Worm (Caenorhabditis elegans) whole organism, L4 larva: Measurements from ENCODE around the gene abu-15.

Source experiments
- F26F4.8 ChIP-seq: fragments of 200-800 bp; sonication (Bioruptor generic); conservative IDR thresholded peaks from 2 replicates; pipeline ENCODE4 v1.3.6; 2022; ENCODE audit warnings: missing genetic modification characterization, missing compliant biosample characterization
- F44E2.7 ChIP-seq: fragments of 200-800 bp; sonication (Bioruptor generic); IDR thresholded peaks from 2 replicates; pipeline ENCODE4 v2.1.2; 2022; ENCODE audit warnings: missing genetic modification characterization, missing compliant biosample characterization
- ZK546.5 ChIP-seq, 2 experiments: sonication (generic microtip); optimal IDR thresholded peaks; 2 replicates each; lab custom pipeline; 2017; ENCODE audit warnings: missing biosample characterization in 2 of 2, missing genetic modification characterization in 2 of 2
- ceh-20 ChIP-seq: fragments of 200-800 bp; sonication (Bioruptor generic); IDR thresholded peaks from 2 replicates; pipeline ENCODE4 v1.3.6; 2022; ENCODE audit warnings: missing genetic modification reagents, missing genetic modification characterization, missing compliant biosample characterization
- ceh-28 ChIP-seq: fragments of 150-350 bp; optimal IDR thresholded peaks from 2 replicates; lab custom pipeline; 2014; ENCODE audit warnings: missing biosample characterization, missing genetic modification reagents, missing genetic modification characterization
- ceh-62 ChIP-seq: sonication (generic microtip); optimal IDR thresholded peaks from 2 replicates; lab custom pipeline; 2017; ENCODE audit warnings: missing biosample characterization, missing genetic modification characterization
- cey-2 ChIP-seq: sonication (generic microtip); optimal IDR thresholded peaks from 3 replicates; lab custom pipeline; 2017; ENCODE audit warnings: missing genetic modification characterization, mild to moderate bottlenecking, missing compliant biosample characterization, antibody characterized with exemption, borderline replicate concordance; ENCODE audit not compliant: insufficient read depth
- daf-12 ChIP-seq: fragments of 150-350 bp; optimal IDR thresholded peaks from 2 replicates; lab custom pipeline; 2014; ENCODE audit warnings: missing biosample characterization, missing genetic modification reagents, missing genetic modification characterization
- daf-16 ChIP-seq, 3 experiments: sonication (generic microtip); optimal IDR thresholded peaks; 2 replicates each; lab custom pipeline; 2016 to 2017; ENCODE audit warnings: missing genetic modification characterization in 3 of 3, missing genetic modification reagents in 3 of 3, mild to moderate bottlenecking in 2 of 3, missing compliant biosample characterization in 2 of 3, missing biosample characterization in 1 of 3, moderate library complexity in 1 of 3
- dmd-6 ChIP-seq: fragments of 200-800 bp; sonication (Bioruptor generic); IDR thresholded peaks from 2 replicates; pipeline ENCODE4 v1.3.6; 2022; ENCODE audit warnings: missing genetic modification reagents, missing genetic modification characterization, missing compliant biosample characterization
- dmd-9 ChIP-seq: fragments of 200-800 bp; sonication (Bioruptor generic); IDR thresholded peaks from 2 replicates; pipeline ENCODE4 v1.3.6; 2022; ENCODE audit warnings: missing genetic modification reagents, missing genetic modification characterization, missing compliant biosample characterization
- dpl-1 ChIP-seq: fragments of 150-350 bp; optimal IDR thresholded peaks from 2 replicates; lab custom pipeline; 2014; ENCODE audit warnings: missing biosample characterization, missing genetic modification reagents, missing genetic modification characterization
- dve-1 ChIP-seq: sonication (generic microtip); optimal IDR thresholded peaks from 2 replicates; lab custom pipeline; 2017; ENCODE audit warnings: antibody characterized with exemption, mild to moderate bottlenecking, missing genetic modification characterization, missing compliant biosample characterization; ENCODE audit not compliant: insufficient read depth
- gei-8 ChIP-seq: fragments of 200-800 bp; sonication (Bioruptor generic); optimal IDR thresholded peaks from 2 replicates; lab custom pipeline; 2018; ENCODE audit warnings: mild to moderate bottlenecking, missing genetic modification characterization, missing compliant biosample characterization
- hlh-11 ChIP-seq: fragments of 200-800 bp; sonication (Bioruptor generic); optimal IDR thresholded peaks from 2 replicates; lab custom pipeline; 2018; ENCODE audit warnings: mild to moderate bottlenecking, missing genetic modification characterization, missing compliant biosample characterization
- hmg-1.1 ChIP-seq: fragments of 200-800 bp; sonication (Bioruptor generic); IDR thresholded peaks from 2 replicates; pipeline ENCODE4 v1.3.6; 2022; ENCODE audit warnings: missing genetic modification reagents, missing genetic modification characterization, missing compliant biosample characterization
- lim-7 ChIP-seq: fragments of 200-800 bp; sonication (Bioruptor generic); IDR thresholded peaks from 2 replicates; pipeline ENCODE4 v1.3.6; 2022; ENCODE audit warnings: missing genetic modification characterization, missing compliant biosample characterization
- lin-1 ChIP-seq: fragments of 200-800 bp; sonication (Bioruptor generic); IDR thresholded peaks from 2 replicates; pipeline ENCODE4 v1.3.6; 2022; ENCODE audit warnings: missing genetic modification reagents, missing genetic modification characterization, missing compliant biosample characterization
- lin-39 ChIP-seq: fragments of 150-350 bp; optimal IDR thresholded peaks from 2 replicates; lab custom pipeline; 2014; ENCODE audit warnings: missing biosample characterization, missing genetic modification reagents, missing genetic modification characterization
- lir-3 ChIP-seq: sonication (generic microtip); optimal IDR thresholded peaks from 2 replicates; lab custom pipeline; 2016; ENCODE audit warnings: mild to moderate bottlenecking, missing genetic modification characterization, missing compliant biosample characterization
- madf-5 ChIP-seq, 2 experiments: fragments of 200-800 bp; sonication (Bioruptor generic); IDR thresholded peaks; 2 replicates each; pipeline ENCODE4 v1.3.6; 2022; ENCODE audit warnings: missing compliant biosample characterization in 2 of 2, missing genetic modification characterization in 2 of 2
- madf-9 ChIP-seq: fragments of 200-800 bp; sonication (Bioruptor generic); conservative IDR thresholded peaks from 2 replicates; pipeline ENCODE4 v1.3.6; 2022; ENCODE audit warnings: missing genetic modification reagents, missing genetic modification characterization, missing compliant biosample characterization
- mes-2 ChIP-seq: sonication (generic microtip); optimal IDR thresholded peaks from 2 replicates; lab custom pipeline; 2016; ENCODE audit warnings: missing genotype, mild to moderate bottlenecking, missing genetic modification characterization, missing compliant biosample characterization; ENCODE audit not compliant: poor library complexity, severe bottlenecking
- nhr-102 ChIP-seq: sonication (generic microtip); optimal IDR thresholded peaks from 2 replicates; lab custom pipeline; 2016; ENCODE audit warnings: mild to moderate bottlenecking, missing genetic modification characterization, moderate library complexity, missing compliant biosample characterization
- nhr-11 ChIP-seq: fragments of 150-350 bp; optimal IDR thresholded peaks from 2 replicates; lab custom pipeline; 2014; ENCODE audit warnings: missing biosample characterization, missing genetic modification characterization
- nhr-28 ChIP-seq: fragments of 150-350 bp; optimal IDR thresholded peaks from 2 replicates; lab custom pipeline; 2014; ENCODE audit warnings: missing biosample characterization, missing genetic modification characterization
- nhr-41 ChIP-seq: fragments of 200-800 bp; sonication (Bioruptor generic); IDR thresholded peaks from 2 replicates; pipeline ENCODE4 v1.3.6; 2022; ENCODE audit warnings: missing genetic modification reagents, missing genetic modification characterization, missing compliant biosample characterization
- nhr-48 ChIP-seq: sonication (generic microtip); optimal IDR thresholded peaks from 2 replicates; lab custom pipeline; 2016; ENCODE audit warnings: mild to moderate bottlenecking, missing genetic modification characterization, missing compliant biosample characterization
- nhr-77 ChIP-seq: fragments of 150-350 bp; optimal IDR thresholded peaks from 2 replicates; lab custom pipeline; 2014; ENCODE audit warnings: missing biosample characterization, missing genetic modification characterization
- php-3 ChIP-seq: fragments of 200-800 bp; sonication (Bioruptor generic); IDR thresholded peaks from 2 replicates; pipeline ENCODE4 v1.3.6; 2022; ENCODE audit warnings: missing genetic modification reagents, missing genetic modification characterization, missing compliant biosample characterization
- pqm-1 ChIP-seq: sonication (generic microtip); optimal IDR thresholded peaks from 2 replicates; lab custom pipeline; 2017; ENCODE audit warnings: missing biosample characterization, missing genetic modification characterization
- saeg-2 ChIP-seq: fragments of 200-800 bp; sonication (Bioruptor generic); IDR thresholded peaks from 2 replicates; pipeline ENCODE4 v1.3.6; 2022; ENCODE audit warnings: missing genetic modification reagents, missing genetic modification characterization, missing compliant biosample characterization
- sdz-12 ChIP-seq: fragments of 200-800 bp; sonication (Bioruptor generic); optimal IDR thresholded peaks from 2 replicates; lab custom pipeline; 2018; ENCODE audit warnings: mild to moderate bottlenecking, missing genetic modification characterization, missing compliant biosample characterization
- spr-1 ChIP-seq: sonication (generic microtip); optimal IDR thresholded peaks from 2 replicates; lab custom pipeline; 2016; ENCODE audit warnings: mild to moderate bottlenecking, missing genetic modification characterization, missing compliant biosample characterization
- tra-1 ChIP-seq: fragments of 200-800 bp; sonication (Bioruptor generic); IDR thresholded peaks from 2 replicates; pipeline ENCODE4 v1.3.6; 2022; ENCODE audit warnings: missing genetic modification reagents, missing genetic modification characterization, missing compliant biosample characterization
- unc-130 ChIP-seq: sonication (generic microtip); optimal IDR thresholded peaks from 2 replicates; lab custom pipeline; 2016; ENCODE audit warnings: missing genetic modification reagents, missing genetic modification characterization, missing compliant biosample characterization
- unc-62 ChIP-seq, 3 experiments: fragments of 150-350 bp in 1 of 3; sonication (generic microtip); optimal IDR thresholded peaks in 2 of 3; peaks in 1 of 3; 1 replicate in 1 of 3; 2 replicates in 2 of 3; lab custom pipeline; 2014 to 2017; ENCODE audit warnings: missing biosample characterization in 3 of 3, missing genetic modification characterization in 3 of 3, missing genetic modification reagents in 3 of 3, missing genotype in 1 of 3
- vab-7 ChIP-seq: fragments of 200-800 bp; sonication (Bioruptor generic); IDR thresholded peaks from 2 replicates; pipeline ENCODE4 v1.3.6; 2022; ENCODE audit warnings: missing genetic modification reagents, missing genetic modification characterization, missing compliant biosample characterization
- zag-1 ChIP-seq: fragments of 150-350 bp; optimal IDR thresholded peaks from 2 replicates; lab custom pipeline; 2014; ENCODE audit warnings: missing biosample characterization, missing genetic modification characterization
- zfp-3 ChIP-seq: fragments of 200-800 bp; sonication (Bioruptor generic); conservative IDR thresholded peaks from 2 replicates; pipeline ENCODE4 v1.3.6; 2022; ENCODE audit warnings: missing genetic modification reagents, missing genetic modification characterization, missing compliant biosample characterization

Gene abu-15

DNA sequence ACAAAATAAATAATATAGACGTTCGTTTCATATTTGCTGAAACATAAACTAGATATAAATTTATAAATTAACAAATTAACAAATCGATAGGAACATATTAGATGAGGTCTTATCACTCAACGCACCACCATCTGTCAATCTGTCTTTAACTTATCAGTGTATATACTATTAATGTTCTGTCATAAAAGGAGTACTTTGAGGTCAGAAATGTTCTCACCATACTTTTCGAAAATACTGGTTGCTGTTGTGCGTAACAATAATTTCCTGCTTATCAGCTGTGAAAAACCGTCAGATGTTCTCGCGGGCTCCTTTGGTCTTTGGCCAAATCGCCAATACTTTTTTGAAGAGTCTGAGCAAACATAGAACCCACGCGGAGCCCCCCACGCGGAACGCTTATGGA lies 34.1 kb downstream of the abu-15 start, which contains the start of gene C03A7.13:
Gene C03A7.13 (minus strand): TSS at position 43 of the 400 bp plus-strand sequence.
- TF ChIP-seq F44E2.7 (GFP tag; lab: Robert Waterston, UW): no peak
- TF ChIP-seq nhr-28 (tag; lab: Kevin White, UChicago): peak; percentile 89
- peak in 1 of 2 experiments; percentile 2 for TF ChIP-seq unc-62 (GFP tag; optimal IDR thresholded peaks at IDR 0.05 in 1 of 2; lab: Kevin White, UChicago)
- no peak for TF ChIP-seq unc-62 (tag; optimal IDR thresholded peaks at IDR 0.05; lab: Kevin White, UChicago)
- peak; percentile 58 for TF ChIP-seq nhr-102 (tag; lab: Kevin White, UChicago)
- TF ChIP-seq cey-2 (tag; lab: Kevin White, UChicago): no peak
- TF ChIP-seq tra-1 (GFP tag; lab: Robert Waterston, UW): peak; percentile 59; the same call in 1 of the 2 replicates
- peak; percentile 78 for TF ChIP-seq pqm-1 (tag; lab: Kevin White, UChicago)
- TF ChIP-seq dmd-6: peak; percentile 92
- TF ChIP-seq ZK546.5 (tag; optimal IDR thresholded peaks at IDR 0.05; lab: Kevin White, UChicago): no peak
- no peak for TF ChIP-seq saeg-2 (GFP tag; lab: Robert Waterston, UW)
- TF ChIP-seq nhr-48 (tag; lab: Kevin White, UChicago): peak; percentile 81
- TF ChIP-seq dmd-9 (GFP tag; lab: Robert Waterston, UW): no peak
- TF ChIP-seq F26F4.8 (GFP tag; lab: Robert Waterston, UW): no peak
- no peak for TF ChIP-seq mes-2 (tag; lab: Kevin White, UChicago)
- no peak for TF ChIP-seq nhr-41 (GFP tag; lab: Robert Waterston, UW)
- 0 out of 2 replicates have a peak, but pooled peaks have one; percentile 26 for TF ChIP-seq lin-1 (GFP tag; lab: Robert Waterston, UW)
- TF ChIP-seq hlh-11 (tag; lab: Kevin White, UChicago): peak; percentile 77
- TF ChIP-seq daf-16 (GFP tag; optimal IDR thresholded peaks at IDR 0.05; lab: Kevin White, UChicago): peak in 1 of 2 experiments; percentile 40
- TF ChIP-seq daf-16 (tag; optimal IDR thresholded peaks at IDR 0.05; lab: Kevin White, UChicago): peak; percentile 89
- peak; percentile 90 for TF ChIP-seq php-3 (GFP tag; lab: Robert Waterston, UW)
- TF ChIP-seq dve-1: peak; percentile 93
- peak; percentile 86 for TF ChIP-seq nhr-77 (tag; lab: Kevin White, UChicago)
- TF ChIP-seq spr-1 (tag; lab: Kevin White, UChicago): no peak
- TF ChIP-seq ceh-20 (GFP tag; lab: Robert Waterston, UW): 0 out of 2 replicates have a peak, but pooled peaks have one; percentile 20

DNA sequence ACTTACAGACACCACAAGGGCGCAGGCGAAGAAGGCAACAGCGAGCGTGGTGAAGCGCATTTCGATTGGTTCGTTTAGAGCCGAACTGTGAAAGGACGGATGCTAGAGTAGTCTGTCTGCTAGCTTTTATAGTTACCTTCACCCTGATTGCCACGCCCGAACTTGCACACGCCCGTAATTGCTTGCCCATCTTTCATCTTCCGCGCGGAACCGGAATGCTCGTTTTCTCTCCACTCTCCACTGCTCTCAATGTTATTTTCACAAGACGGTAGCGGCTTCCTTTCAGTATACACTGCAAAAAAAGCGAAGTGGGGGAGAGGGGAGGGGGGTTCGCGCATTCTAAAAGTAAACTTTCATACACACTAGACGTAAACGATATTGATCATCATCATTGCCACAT lies 36.1 kb downstream of the abu-15 start, which contains the start of gene abu-8:
Gene abu-8 (minus strand): TSS at position 101 of the 400 bp plus-strand sequence.
- TF ChIP-seq zag-1 (tag; lab: Kevin White, UChicago) (no peak), vab-7 (no peak), gei-8 (GFP tag; lab: Kevin White, UChicago) (no peak), unc-130 (GFP tag; lab: Kevin White, UChicago) (no peak), madf-9 (GFP tag; lab: Robert Waterston, UW) (no peak), nhr-48 (tag; lab: Kevin White, UChicago) (no peak), hmg-1.1 (GFP tag; lab: Robert Waterston, UW) (no peak), zfp-3 (no peak), ceh-28 (tag; lab: Kevin White, UChicago) (no peak), lim-7 (GFP tag; lab: Robert Waterston, UW) (no peak), ceh-62 (tag; lab: Kevin White, UChicago) (no peak), saeg-2 (GFP tag; lab: Robert Waterston, UW) (no peak), dpl-1 (GFP tag; lab: Kevin White, UChicago) (no peak), daf-12 (tag; lab: Kevin White, UChicago) (no peak), sdz-12 (no peak), madf-5 (GFP tag; IDR thresholded peaks at IDR 0.05; lab: Robert Waterston, UW) (no peak), lir-3 (no peak), nhr-11 (tag; lab: Kevin White, UChicago) (no peak), lin-39 (no peak)
